Worm (Caenorhabditis elegans) whole organism, L4 larva: Measurements from ENCODE around the gene Y59E9AL.36.
"Not testable (repeated sequence)": the region's sequence is repeated elsewhere in the genome, so short reads cannot be mapped to it uniquely, and the experiment has no call there.

Experiments used
- F49E8.2 ChIP-seq: sonication (generic microtip); optimal IDR thresholded peaks from 2 replicates; lab custom pipeline; 2016; ENCODE audit warnings: missing compliant biosample characterization, mild to moderate bottlenecking, missing genetic modification characterization, borderline replicate concordance
- ZK337.2 ChIP-seq: fragments of 200-800 bp; sonication (Bioruptor generic); IDR thresholded peaks from 2 replicates; pipeline ENCODE4 v1.3.6; 2022; ENCODE audit warnings: missing genetic modification reagents, missing genetic modification characterization, missing compliant biosample characterization
- ZK546.5 ChIP-seq, 2 experiments: sonication (generic microtip); optimal IDR thresholded peaks; 2 replicates each; lab custom pipeline; 2017; ENCODE audit warnings: missing biosample characterization in 2 of 2, missing genetic modification characterization in 2 of 2
- aly-2 ChIP-seq: sonication (generic microtip); optimal IDR thresholded peaks from 2 replicates; lab custom pipeline; 2018; ENCODE audit warnings: missing biosample characterization, missing genetic modification characterization
- attf-4 ChIP-seq: sonication (generic microtip); optimal IDR thresholded peaks from 3 replicates; lab custom pipeline; 2017; ENCODE audit warnings: missing biosample characterization, missing genetic modification characterization
- ceh-20 ChIP-seq: fragments of 200-800 bp; sonication (Bioruptor generic); IDR thresholded peaks from 2 replicates; pipeline ENCODE4 v1.3.6; 2022; ENCODE audit warnings: missing genetic modification reagents, missing genetic modification characterization, missing compliant biosample characterization
- ces-1 ChIP-seq: fragments of 150-350 bp; sonication (generic microtip); optimal IDR thresholded peaks from 4 replicates; lab custom pipeline; 2014; ENCODE audit warnings: missing biosample characterization, missing genetic modification reagents, missing genetic modification characterization
- cey-2 ChIP-seq: sonication (generic microtip); optimal IDR thresholded peaks from 3 replicates; lab custom pipeline; 2017; ENCODE audit warnings: missing genetic modification characterization, mild to moderate bottlenecking, missing compliant biosample characterization, antibody characterized with exemption, borderline replicate concordance; ENCODE audit not compliant: insufficient read depth
- dmd-8 ChIP-seq: fragments of 200-800 bp; sonication (Bioruptor generic); IDR thresholded peaks from 2 replicates; pipeline ENCODE4 v1.3.6; 2022; ENCODE audit warnings: missing genetic modification characterization, missing compliant biosample characterization
- dpl-1 ChIP-seq: fragments of 150-350 bp; optimal IDR thresholded peaks from 2 replicates; lab custom pipeline; 2014; ENCODE audit warnings: missing biosample characterization, missing genetic modification reagents, missing genetic modification characterization
- dve-1 ChIP-seq: sonication (generic microtip); optimal IDR thresholded peaks from 2 replicates; lab custom pipeline; 2017; ENCODE audit warnings: antibody characterized with exemption, mild to moderate bottlenecking, missing genetic modification characterization, missing compliant biosample characterization; ENCODE audit not compliant: insufficient read depth
- gei-8 ChIP-seq: fragments of 200-800 bp; sonication (Bioruptor generic); optimal IDR thresholded peaks from 2 replicates; lab custom pipeline; 2018; ENCODE audit warnings: mild to moderate bottlenecking, missing genetic modification characterization, missing compliant biosample characterization
- hlh-30 ChIP-seq: sonication (generic microtip); optimal IDR thresholded peaks from 2 replicates; lab custom pipeline; 2017; ENCODE audit warnings: antibody characterized with exemption, mild to moderate bottlenecking, missing genetic modification characterization, missing compliant biosample characterization; ENCODE audit not compliant: insufficient read depth
- lim-7 ChIP-seq: fragments of 200-800 bp; sonication (Bioruptor generic); IDR thresholded peaks from 2 replicates; pipeline ENCODE4 v1.3.6; 2022; ENCODE audit warnings: missing genetic modification characterization, missing compliant biosample characterization
- lin-29 ChIP-seq: fragments of 200-800 bp; sonication (Bioruptor generic); IDR thresholded peaks from 2 replicates; pipeline ENCODE4 v1.3.6; 2022; ENCODE audit warnings: missing genetic modification reagents, missing genetic modification characterization, missing compliant biosample characterization
- lin-38 ChIP-seq: fragments of 200-800 bp; sonication (Bioruptor generic); IDR thresholded peaks from 2 replicates; pipeline ENCODE4 v1.3.6; 2022; ENCODE audit warnings: missing genetic modification reagents, missing genetic modification characterization, missing compliant biosample characterization
- lin-39 ChIP-seq: fragments of 150-350 bp; optimal IDR thresholded peaks from 2 replicates; lab custom pipeline; 2014; ENCODE audit warnings: missing biosample characterization, missing genetic modification reagents, missing genetic modification characterization
- lir-3 ChIP-seq: sonication (generic microtip); optimal IDR thresholded peaks from 2 replicates; lab custom pipeline; 2016; ENCODE audit warnings: mild to moderate bottlenecking, missing genetic modification characterization, missing compliant biosample characterization
- lsy-2 ChIP-seq, 2 experiments: fragments of 150-350 bp in 1 of 2; sonication (generic microtip) in 1 of 2; optimal IDR thresholded peaks; 2 replicates each; lab custom pipeline; 2014 to 2017; ENCODE audit warnings: missing biosample characterization in 2 of 2, missing genetic modification characterization in 2 of 2
- mes-2 ChIP-seq: sonication (generic microtip); optimal IDR thresholded peaks from 2 replicates; lab custom pipeline; 2016; ENCODE audit warnings: missing genotype, mild to moderate bottlenecking, missing genetic modification characterization, missing compliant biosample characterization; ENCODE audit not compliant: poor library complexity, severe bottlenecking
- mxl-2 ChIP-seq: fragments of 200-800 bp; sonication (Bioruptor generic); conservative IDR thresholded peaks from 2 replicates; pipeline ENCODE4 v1.3.6; 2022; ENCODE audit warnings: missing genetic modification reagents, missing genetic modification characterization, missing compliant biosample characterization
- nhr-25 ChIP-seq: sonication (generic microtip); optimal IDR thresholded peaks from 2 replicates; lab custom pipeline; 2017; ENCODE audit warnings: missing genetic modification characterization, mild to moderate bottlenecking, missing compliant biosample characterization, antibody characterized with exemption, moderate library complexity, borderline replicate concordance; ENCODE audit not compliant: insufficient read depth
- nhr-76 ChIP-seq: fragments of 150-350 bp; optimal IDR thresholded peaks from 2 replicates; lab custom pipeline; 2014; ENCODE audit warnings: missing biosample characterization, missing genetic modification characterization
- nhr-77 ChIP-seq: fragments of 150-350 bp; optimal IDR thresholded peaks from 2 replicates; lab custom pipeline; 2014; ENCODE audit warnings: missing biosample characterization, missing genetic modification characterization
- rbr-2 ChIP-seq: sonication (generic microtip); optimal IDR thresholded peaks from 2 replicates; lab custom pipeline; 2016; ENCODE audit warnings: missing genotype, missing genetic modification characterization, missing compliant biosample characterization
- sdz-12 ChIP-seq: fragments of 200-800 bp; sonication (Bioruptor generic); optimal IDR thresholded peaks from 2 replicates; lab custom pipeline; 2018; ENCODE audit warnings: mild to moderate bottlenecking, missing genetic modification characterization, missing compliant biosample characterization
- snpc-1.2 ChIP-seq: fragments of 200-800 bp; sonication (Bioruptor generic); IDR thresholded peaks from 2 replicates; pipeline ENCODE4 v1.3.6; 2022; ENCODE audit warnings: missing genetic modification reagents, missing genetic modification characterization, missing compliant biosample characterization
- vab-7 ChIP-seq: fragments of 200-800 bp; sonication (Bioruptor generic); IDR thresholded peaks from 2 replicates; pipeline ENCODE4 v1.3.6; 2022; ENCODE audit warnings: missing genetic modification reagents, missing genetic modification characterization, missing compliant biosample characterization
- zip-2 ChIP-seq: fragments of 150-350 bp; optimal IDR thresholded peaks from 2 replicates; lab custom pipeline; 2014; ENCODE audit warnings: missing biosample characterization, missing genetic modification characterization

The Y59E9AL.36 gene

ce11 chrIV:5165626-5166025 lies 43.7 kb downstream of the Y59E9AL.36 start, which contains the start of gene nspd-6:
nspd-6 (minus strand) TSS chrIV:5165726.
- not testable (repeated sequence) for TF ChIP-seq gei-8 (GFP tag; lab: Kevin White, UChicago); zip-2 (tag; lab: Kevin White, UChicago); lin-29 (GFP tag; lab: Robert Waterston, UW)

- not testable (repeated sequence) for TF ChIP-seq vab-7, lim-7, dmd-8 (GFP tag; lab: Robert Waterston, UW)
- TF ChIP-seq, all 104 proteins: peak for 0; not testable (repeated sequence) for 104
These were observed 46.3 kb downstream of the Y59E9AL.36 start, which contains the start of the genes nspd-3 and C24D10.2 for ce11 chrIV:5162941-5163340. nspd-3 (minus strand) TSS chrIV:5163041. C24D10.2 (plus strand) TSS chrIV:5163339.

DNA sequence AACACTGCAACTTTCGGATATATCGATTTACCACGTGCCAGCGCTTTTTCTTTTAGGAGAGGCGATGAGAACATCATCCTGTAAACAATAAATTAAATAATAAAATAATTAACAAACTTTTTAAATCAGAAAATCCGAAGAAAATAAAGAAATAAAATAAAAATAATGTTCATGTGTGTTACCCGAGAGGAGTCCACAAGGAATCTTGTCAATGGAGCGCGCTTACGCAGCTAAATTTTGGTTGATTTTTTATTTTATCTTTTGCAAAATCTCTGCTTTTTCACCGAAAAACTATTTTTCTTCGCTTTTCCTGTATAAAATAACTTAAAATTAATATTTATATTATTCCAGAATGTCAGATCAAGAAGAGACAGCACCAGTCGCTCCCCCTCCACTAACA lies 49.1 kb downstream of the Y59E9AL.36 start, which contains the start of the genes C24D10.6 and C24D10.4:
TSS of gene C24D10.6 (minus strand) at position 78 of the 400 bp plus-strand sequence.
TSS of gene C24D10.4 (plus strand) at position 352 of the 400 bp plus-strand sequence.
- TF ChIP-seq hlh-30: peak; percentile 14
- peak; percentile 11 for TF ChIP-seq nhr-77 (tag; lab: Kevin White, UChicago)
- TF ChIP-seq mxl-2: no peak
- no peak for TF ChIP-seq lin-39 (tag; lab: Kevin White, UChicago)
- TF ChIP-seq lsy-2 (tag; optimal IDR thresholded peaks at IDR 0.05; lab: Kevin White, UChicago): peak in 1 of 2 experiments; percentile 83
- TF ChIP-seq dpl-1 (GFP tag; lab: Kevin White, UChicago): peak; percentile 61
- peak; percentile 59; the same call in 1 of the 2 replicates for TF ChIP-seq snpc-1.2
- TF ChIP-seq mes-2 (tag; lab: Kevin White, UChicago): peak; percentile 74
- TF ChIP-seq rbr-2: peak; percentile 17
- TF ChIP-seq ZK546.5 (tag; optimal IDR thresholded peaks at IDR 0.05; lab: Kevin White, UChicago): no peak
- TF ChIP-seq lin-38 (GFP tag; lab: Robert Waterston, UW): peak; percentile 91

- TF ChIP-seq F49E8.2 (no peak), nhr-25 (tag; lab: Kevin White, UChicago) (no peak), aly-2 (tag; lab: Kevin White, UChicago) (no peak), nhr-76 (tag; lab: Kevin White, UChicago) (no peak), dve-1 (no peak), nhr-77 (tag; lab: Kevin White, UChicago) (no peak), ZK337.2 (no peak), lin-39 (tag; lab: Kevin White, UChicago) (no peak), ces-1 (GFP tag; lab: Kevin White, UChicago) (no peak), lir-3 (tag; lab: Kevin White, UChicago) (no peak), cey-2 (no peak), attf-4 (tag; lab: Kevin White, UChicago) (no peak), sdz-12 (no peak), ceh-20 (GFP tag; lab: Robert Waterston, UW) (no peak)
- TF ChIP-seq, all 104 proteins: peak for 0
These were observed 52.1 kb downstream of the Y59E9AL.36 start, which contains the start of gene C24D10.49 for ce11 chrIV:5157226-5157625. C24D10.49 (minus strand) TSS chrIV:5157326.
